Fruit fly (Drosophila melanogaster) Kc167 (cell line): ENCODE measurements around the gene CG11035.

ENCODE experiments used
- Myc ChIP-seq: fragments of >200 bp; optimal IDR thresholded peaks from 2 replicates; lab custom pipeline; 2017; ENCODE audit warnings: missing external identifiers
- Sin3A ChIP-seq: fragments of >200 bp; optimal IDR thresholded peaks from 2 replicates; lab custom pipeline; 2018; ENCODE audit warnings: missing external identifiers
- h ChIP-seq: fragments of >200 bp; optimal IDR thresholded peaks from 3 replicates; lab custom pipeline; 2018; ENCODE audit warnings: missing external identifiers
- psq ChIP-seq: fragments of >200 bp; optimal IDR thresholded peaks from 2 replicates; lab custom pipeline; 2017; ENCODE audit warnings: missing external identifiers

- TF ChIP-seq h (no peak), psq (no peak), Myc (no peak), Sin3A (lab: Kevin White, UChicago) (no peak)
Observed at dm6 chr3R:8032923-8033478, at the start of gene CG11035, which contains the start of gene unc-45.
